Worm (Caenorhabditis elegans) whole organism, L2 larva: Measurements from ENCODE around the gene nlp-41.

Experiments
- C34F6.9 ChIP-seq: fragments of 150-350 bp; optimal IDR thresholded peaks from 2 replicates; lab custom pipeline; 2014; ENCODE audit warnings: missing biosample characterization, missing genetic modification characterization
- F13H6.1 ChIP-seq: sonication (generic microtip); optimal IDR thresholded peaks from 2 replicates; lab custom pipeline; 2016; ENCODE audit warnings: missing genetic modification characterization, missing compliant biosample characterization
- R02D3.7 ChIP-seq: fragments of 150-350 bp; optimal IDR thresholded peaks from 2 replicates; lab custom pipeline; 2014; ENCODE audit warnings: missing biosample characterization, missing genetic modification characterization
- Y55F3AM.14 ChIP-seq: fragments of 200-800 bp; sonication (Bioruptor generic); optimal IDR thresholded peaks from 2 replicates; lab custom pipeline; 2018; ENCODE audit warnings: mild to moderate bottlenecking, missing genetic modification characterization, missing compliant biosample characterization
- ama-1 ChIP-seq: fragments of 150-350 bp; optimal IDR thresholded peaks from 2 replicates; lab custom pipeline; 2018; ENCODE audit warnings: inconsistent platforms
- blmp-1 ChIP-seq: sonication (generic microtip); optimal IDR thresholded peaks from 2 replicates; lab custom pipeline; 2017; ENCODE audit warnings: missing genetic modification characterization, mild to moderate bottlenecking, missing compliant biosample characterization, antibody characterized with exemption, moderate library complexity; ENCODE audit not compliant: insufficient read depth
- ceh-16 ChIP-seq: fragments of 150-350 bp; optimal IDR thresholded peaks from 2 replicates; lab custom pipeline; 2014; ENCODE audit warnings: missing biosample characterization, missing genetic modification characterization
- crh-2 ChIP-seq: sonication (generic microtip); optimal IDR thresholded peaks from 2 replicates; lab custom pipeline; 2017; ENCODE audit warnings: missing biosample characterization, missing genetic modification characterization
- dmd-4 ChIP-seq: sonication (generic microtip); optimal IDR thresholded peaks from 2 replicates; lab custom pipeline; 2017; ENCODE audit warnings: missing biosample characterization, missing genetic modification characterization
- egl-27 ChIP-seq: sonication (generic microtip); optimal IDR thresholded peaks from 3 replicates; lab custom pipeline; 2017; ENCODE audit warnings: missing biosample characterization, missing genetic modification reagents, missing genetic modification characterization
- elt-1 ChIP-seq: fragments of 150-350 bp; optimal IDR thresholded peaks from 2 replicates; lab custom pipeline; 2014; ENCODE audit warnings: missing biosample characterization, missing genetic modification characterization
- fos-1 ChIP-seq: fragments of 150-350 bp; optimal IDR thresholded peaks from 2 replicates; lab custom pipeline; 2014; ENCODE audit warnings: missing biosample characterization, missing genetic modification characterization
- gmeb-1 ChIP-seq: fragments of 150-350 bp; optimal IDR thresholded peaks from 2 replicates; lab custom pipeline; 2014; ENCODE audit warnings: missing biosample characterization, missing genetic modification characterization
- lin-11 ChIP-seq: fragments of 150-350 bp; sonication (generic microtip); optimal IDR thresholded peaks from 2 replicates; lab custom pipeline; 2014; ENCODE audit warnings: missing biosample characterization, missing genetic modification characterization, inconsistent platforms, mixed read lengths
- lin-13 ChIP-seq: fragments of 150-350 bp; optimal IDR thresholded peaks from 2 replicates; lab custom pipeline; 2014; ENCODE audit warnings: missing biosample characterization, missing genetic modification reagents, missing genetic modification characterization
- lsy-2 ChIP-seq, 2 experiments: fragments of 150-350 bp in 1 of 2; sonication (generic microtip) in 1 of 2; optimal IDR thresholded peaks; 2 replicates each; lab custom pipeline; 2014 to 2017; ENCODE audit warnings: missing biosample characterization in 2 of 2, missing genetic modification characterization in 2 of 2
- mab-5 ChIP-seq: fragments of 150-350 bp; optimal IDR thresholded peaks from 2 replicates; lab custom pipeline; 2014; ENCODE audit warnings: missing biosample characterization, missing genetic modification characterization
- mbf-1 ChIP-seq: sonication (generic microtip); optimal IDR thresholded peaks from 2 replicates; lab custom pipeline; 2017; ENCODE audit warnings: missing biosample characterization, missing genetic modification characterization
- mdl-1 ChIP-seq, 2 experiments: fragments of 150-350 bp in 1 of 2; sonication (generic microtip) in 1 of 2; optimal IDR thresholded peaks; 2 replicates each; lab custom pipeline; 2017; ENCODE audit warnings: missing biosample characterization in 2 of 2, missing genetic modification characterization in 2 of 2
- nhr-10 ChIP-seq: sonication (generic microtip); optimal IDR thresholded peaks from 2 replicates; lab custom pipeline; 2017; ENCODE audit warnings: missing biosample characterization, missing genetic modification characterization
- nhr-11 ChIP-seq: fragments of 150-350 bp; optimal IDR thresholded peaks from 2 replicates; lab custom pipeline; 2014; ENCODE audit warnings: missing biosample characterization, missing genetic modification characterization
- nhr-12 ChIP-seq: fragments of 150-350 bp; optimal IDR thresholded peaks from 2 replicates; lab custom pipeline; 2014; ENCODE audit warnings: missing biosample characterization, missing genetic modification characterization
- nhr-129 ChIP-seq: fragments of 150-350 bp; optimal IDR thresholded peaks from 2 replicates; lab custom pipeline; 2014; ENCODE audit warnings: missing biosample characterization, missing genetic modification characterization
- nhr-21 ChIP-seq: fragments of 150-350 bp; optimal IDR thresholded peaks from 2 replicates; lab custom pipeline; 2014; ENCODE audit warnings: missing biosample characterization, missing genetic modification characterization
- nhr-23 ChIP-seq: fragments of 150-350 bp; optimal IDR thresholded peaks from 2 replicates; lab custom pipeline; 2014; ENCODE audit warnings: missing biosample characterization, missing genetic modification reagents, missing genetic modification characterization
- nhr-237 ChIP-seq: fragments of 150-350 bp; optimal IDR thresholded peaks from 2 replicates; lab custom pipeline; 2014; ENCODE audit warnings: missing biosample characterization, missing genetic modification characterization
- nhr-25 ChIP-seq: fragments of 150-350 bp; sonication (generic microtip); optimal IDR thresholded peaks from 3 replicates; lab custom pipeline; 2014; ENCODE audit warnings: missing biosample characterization, missing genetic modification characterization
- nhr-6 ChIP-seq: fragments of 150-350 bp; optimal IDR thresholded peaks from 2 replicates; lab custom pipeline; 2014; ENCODE audit warnings: missing biosample characterization, missing genetic modification characterization
- peb-1 ChIP-seq: fragments of 150-350 bp; optimal IDR thresholded peaks from 2 replicates; lab custom pipeline; 2014; ENCODE audit warnings: missing biosample characterization, missing genetic modification characterization
- sem-4 ChIP-seq: fragments of 150-350 bp; optimal IDR thresholded peaks from 2 replicates; lab custom pipeline; 2014; ENCODE audit warnings: missing biosample characterization, missing genetic modification reagents, missing genetic modification characterization
- skn-1 ChIP-seq: sonication (generic microtip); optimal IDR thresholded peaks from 2 replicates; lab custom pipeline; 2017; ENCODE audit warnings: missing biosample characterization, missing genetic modification characterization
- sma-3 ChIP-seq: sonication (generic microtip); optimal IDR thresholded peaks from 2 replicates; lab custom pipeline; 2016; ENCODE audit warnings: missing genetic modification reagents, missing genetic modification characterization, missing compliant biosample characterization
- sma-9 ChIP-seq, 2 experiments: fragments of 150-350 bp in 1 of 2; sonication (generic microtip) in 1 of 2; optimal IDR thresholded peaks; 2 replicates each; lab custom pipeline; 2014 to 2016; ENCODE audit warnings: missing genetic modification characterization in 2 of 2, mild to moderate bottlenecking in 1 of 2, missing biosample characterization in 1 of 2, missing compliant biosample characterization in 1 of 2, missing genetic modification reagents in 1 of 2, moderate library complexity in 1 of 2
- snpc-4 ChIP-seq: fragments of 150-350 bp; optimal IDR thresholded peaks from 2 replicates; lab custom pipeline; 2014; ENCODE audit warnings: missing biosample characterization, missing genetic modification characterization
- unc-39 ChIP-seq: fragments of 150-350 bp; optimal IDR thresholded peaks from 2 replicates; lab custom pipeline; 2014; ENCODE audit warnings: missing biosample characterization, missing genetic modification characterization
- unc-55 ChIP-seq: fragments of 150-350 bp; sonication (generic microtip); optimal IDR thresholded peaks from 3 replicates; lab custom pipeline; 2014; ENCODE audit warnings: missing biosample characterization, missing genetic modification reagents, missing genetic modification characterization
- unc-62 ChIP-seq: fragments of 150-350 bp; optimal IDR thresholded peaks from 2 replicates; lab custom pipeline; 2014; ENCODE audit warnings: missing biosample characterization, missing genetic modification reagents, missing genetic modification characterization
- zag-1 ChIP-seq: fragments of 150-350 bp; optimal IDR thresholded peaks from 2 replicates; lab custom pipeline; 2014; ENCODE audit warnings: missing biosample characterization, missing genetic modification characterization
- ztf-1 ChIP-seq: fragments of 200-800 bp; sonication (Bioruptor generic); conservative IDR thresholded peaks from 2 replicates; pipeline ENCODE4 v1.3.6; 2022; ENCODE audit warnings: missing genetic modification characterization, missing compliant biosample characterization
- ztf-4 ChIP-seq: fragments of 150-350 bp; optimal IDR thresholded peaks from 2 replicates; lab custom pipeline; 2014; ENCODE audit warnings: missing biosample characterization, missing genetic modification characterization

Gene nlp-41

ce11 chrII:14598367-14598766 is 47.7 kb downstream of the nlp-41 start:
- TF ChIP-seq nhr-10 (tag; lab: Kevin White, UChicago) (peak; percentile 7), ama-1 (lab: Kevin White, UChicago) (peak; percentile 34), gmeb-1 (tag; lab: Kevin White, UChicago) (peak; percentile 49), sma-9 (GFP tag; optimal IDR thresholded peaks at IDR 0.05; lab: Kevin White, UChicago) (peak; percentile 89), sma-9 (tag; optimal IDR thresholded peaks at IDR 0.05; lab: Kevin White, UChicago) (no peak), elt-1 (no peak), mdl-1 (tag; optimal IDR thresholded peaks at IDR 0.05; lab: Kevin White, UChicago) (peak in 1 of 2 experiments; percentile 63), nhr-21 (tag; lab: Kevin White, UChicago) (no peak), lin-13 (peak; percentile 22), unc-55 (no peak), ztf-4 (tag; lab: Kevin White, UChicago) (peak; percentile 68), nhr-11 (tag; lab: Kevin White, UChicago) (no peak), nhr-129 (tag; lab: Kevin White, UChicago) (peak; percentile 91), fos-1 (tag; lab: Kevin White, UChicago) (peak; percentile 50), ztf-1 (GFP tag; lab: Robert Waterston, UW) (no peak), nhr-12 (tag; lab: Kevin White, UChicago) (no peak), nhr-6 (tag; lab: Kevin White, UChicago) (peak; percentile 45), snpc-4 (tag; lab: Kevin White, UChicago) (peak; percentile 34), crh-2 (peak; percentile 81), dmd-4 (tag; lab: Kevin White, UChicago) (no peak), mab-5 (tag; lab: Kevin White, UChicago) (peak; percentile 20), F13H6.1 (tag; lab: Kevin White, UChicago) (peak; percentile 76), lsy-2 (tag; optimal IDR thresholded peaks at IDR 0.05; lab: Kevin White, UChicago) (peak in 1 of 2 experiments; percentile 81), peb-1 (tag; lab: Kevin White, UChicago) (no peak), nhr-237 (tag; lab: Kevin White, UChicago) (no peak), sma-3 (peak; percentile 64), ceh-16 (tag; lab: Kevin White, UChicago) (no peak), C34F6.9 (tag; lab: Kevin White, UChicago) (peak; percentile 78)
- TF ChIP-seq, all 48 proteins: peak for 17

DNA sequence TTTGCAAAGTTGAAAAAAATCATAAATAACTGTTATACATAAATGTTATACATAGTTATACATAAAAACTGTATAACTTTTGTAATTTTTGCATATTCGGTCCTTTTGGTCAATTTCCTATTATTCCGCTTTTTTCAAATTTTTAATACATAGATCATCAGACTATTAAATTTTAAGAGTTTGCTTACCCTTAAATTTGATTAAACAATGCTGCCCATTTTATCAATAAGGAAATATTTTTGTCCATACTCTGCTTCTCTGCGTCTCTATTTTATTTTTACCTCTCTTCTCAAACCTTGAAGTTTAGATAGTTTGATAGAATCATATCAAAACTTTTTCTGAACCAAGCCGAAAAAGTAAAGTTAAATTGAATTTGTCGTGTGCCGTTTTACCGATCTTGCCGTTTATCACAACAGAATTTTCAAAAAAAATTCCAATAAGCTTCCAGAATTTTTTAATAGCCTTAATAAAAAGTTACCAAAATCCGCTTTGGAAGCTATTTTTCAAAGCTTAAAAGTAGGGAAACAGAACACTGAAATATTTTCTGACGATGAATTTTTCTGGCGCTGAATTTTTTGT is 48.7 kb downstream of the nlp-41 start:
- TF ChIP-seq gmeb-1 (tag; lab: Kevin White, UChicago), result no peak
- TF ChIP-seq sem-4 (tag; lab: Kevin White, UChicago), result no peak
- TF ChIP-seq mbf-1, result no peak
- no peak for TF ChIP-seq ceh-16 (tag; lab: Kevin White, UChicago)
- TF ChIP-seq unc-39 (tag; lab: Kevin White, UChicago), result no peak
- no peak for TF ChIP-seq ama-1 (lab: Kevin White, UChicago)
- no peak for TF ChIP-seq nhr-21 (tag; lab: Kevin White, UChicago)
- no peak for TF ChIP-seq zag-1 (tag; lab: Kevin White, UChicago)
- no peak for TF ChIP-seq sma-9 (GFP tag; optimal IDR thresholded peaks at IDR 0.05; lab: Kevin White, UChicago)
- TF ChIP-seq sma-9 (tag; optimal IDR thresholded peaks at IDR 0.05; lab: Kevin White, UChicago), result no peak
- no peak for TF ChIP-seq lin-13
- TF ChIP-seq egl-27, result no peak
- TF ChIP-seq lin-11 (tag; lab: Kevin White, UChicago), result no peak
- TF ChIP-seq skn-1, result no peak
- TF ChIP-seq nhr-23, result no peak
- no peak for TF ChIP-seq ztf-4 (tag; lab: Kevin White, UChicago)
- no peak for TF ChIP-seq R02D3.7
- no peak for TF ChIP-seq Y55F3AM.14
- no peak for TF ChIP-seq ztf-1 (GFP tag; lab: Robert Waterston, UW)

DNA sequence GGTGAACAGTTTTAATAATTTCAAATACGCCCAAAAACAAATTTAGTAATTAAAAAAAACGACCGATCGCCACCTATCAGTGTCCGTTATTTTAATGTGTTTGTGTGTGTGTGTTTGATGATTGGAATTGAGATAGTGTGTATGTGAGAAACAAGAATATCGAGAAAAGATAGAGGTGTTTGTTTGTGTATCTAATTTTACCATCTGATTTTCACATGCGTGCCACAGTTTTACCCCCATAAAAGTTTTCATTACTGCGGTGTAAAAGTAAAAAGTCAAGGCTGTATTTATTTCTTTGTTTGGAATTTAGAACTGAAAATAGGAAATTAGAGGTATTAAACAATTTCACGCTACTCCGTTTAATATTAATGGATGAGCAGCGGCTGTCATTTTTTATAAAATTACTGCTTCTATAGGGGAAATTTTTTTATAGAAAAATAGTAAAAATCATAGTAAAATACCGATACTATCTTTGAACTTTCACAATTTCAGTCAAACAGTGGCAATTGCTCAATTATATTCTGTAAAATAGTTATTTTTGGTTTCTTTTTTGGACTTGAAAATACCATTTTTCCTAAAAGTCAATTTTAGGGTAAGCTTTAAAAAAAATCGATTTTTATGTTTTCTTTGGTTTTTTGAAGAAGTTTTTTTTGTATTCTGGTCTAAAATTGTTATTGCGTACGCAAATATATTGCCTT is 49.4 kb downstream of the nlp-41 start:
- TF ChIP-seq fos-1 (tag; lab: Kevin White, UChicago) (peak; percentile 44), nhr-21 (tag; lab: Kevin White, UChicago) (no peak), sma-9 (GFP tag; optimal IDR thresholded peaks at IDR 0.05; lab: Kevin White, UChicago) (peak; percentile 68), sma-9 (tag; optimal IDR thresholded peaks at IDR 0.05; lab: Kevin White, UChicago) (no peak), crh-2 (peak; percentile 31), unc-62 (GFP tag; lab: Kevin White, UChicago) (no peak), nhr-129 (tag; lab: Kevin White, UChicago) (peak; percentile 36), ztf-1 (GFP tag; lab: Robert Waterston, UW) (no peak), sma-3 (peak; percentile 15), blmp-1 (tag; lab: Kevin White, UChicago) (peak; percentile 26), C34F6.9 (tag; lab: Kevin White, UChicago) (no peak), lsy-2 (tag; optimal IDR thresholded peaks at IDR 0.05; lab: Kevin White, UChicago) (peak in 1 of 2 experiments; percentile 11), nhr-25 (peak; percentile 27)
- TF ChIP-seq, all 48 proteins: peak for 8
